Worm (Caenorhabditis elegans): ENCODE data around the gene str-15.

DNA sequence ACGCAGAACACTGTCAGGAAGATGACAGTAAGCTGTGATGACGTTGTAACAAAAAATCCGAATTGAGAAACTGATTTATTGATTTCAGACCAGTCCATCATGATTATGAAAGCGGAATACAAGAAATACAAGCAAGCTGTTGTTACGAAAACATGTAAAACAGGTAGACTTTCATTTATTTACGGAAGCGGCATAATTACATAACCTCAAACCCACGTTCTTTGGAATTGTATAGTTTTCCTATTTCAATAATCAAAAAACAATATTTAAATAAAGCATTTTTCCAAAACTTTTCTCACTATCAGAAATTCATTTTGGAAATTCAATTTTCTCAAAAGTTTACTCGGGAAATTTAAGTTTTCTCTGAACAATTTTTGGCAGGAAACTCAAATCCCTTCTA lies at the start of gene str-15:
- TF ChIP-seq nhr-76 (tag; optimal IDR thresholded peaks at IDR 0.05), result no peak
- no peak for TF ChIP-seq cnd-1 (tag; optimal IDR thresholded peaks at IDR 0.05)
- TF ChIP-seq ceh-39 (tag; optimal IDR thresholded peaks at IDR 0.05), result no peak
- no peak for TF ChIP-seq blmp-1 (tag; optimal IDR thresholded peaks at IDR 0.05)
- no peak for TF ChIP-seq mab-5 (tag; optimal IDR thresholded peaks at IDR 0.05)
- no peak for TF ChIP-seq elt-3 (tag; optimal IDR thresholded peaks at IDR 0.05)
- TF ChIP-seq nhr-12 (tag; optimal IDR thresholded peaks at IDR 0.05), result no peak
- TF ChIP-seq ces-1 (GFP tag; optimal IDR thresholded peaks at IDR 0.05), result no peak
- no peak for TF ChIP-seq lsy-2 (tag; optimal IDR thresholded peaks at IDR 0.05)
- TF ChIP-seq unc-62 (GFP tag; optimal IDR thresholded peaks at IDR 0.05), result no peak
- TF ChIP-seq ceh-43 (GFP tag; optimal IDR thresholded peaks at IDR 0.05), result no peak
- TF ChIP-seq M03D4.4 (tag; optimal IDR thresholded peaks at IDR 0.05), result no peak
- TF ChIP-seq nhr-237 (tag; optimal IDR thresholded peaks at IDR 0.05), result no peak

Measured in whole organism, mixed stage, embryonic.